Worm (Caenorhabditis elegans) whole organism, L1 larva: ENCODE measurements around the gene srd-38.

Experiments
- C16A3.4 ChIP-seq: fragments of 150-350 bp; optimal IDR thresholded peaks from 2 replicates; lab custom pipeline; 2014; ENCODE audit warnings: missing biosample characterization, missing genetic modification characterization
- aha-1 ChIP-seq: fragments of 150-350 bp; optimal IDR thresholded peaks from 2 replicates; lab custom pipeline; 2014; ENCODE audit warnings: missing biosample characterization, missing genetic modification characterization
- aly-2 ChIP-seq: fragments of 150-350 bp; optimal IDR thresholded peaks from 2 replicates; lab custom pipeline; 2014; ENCODE audit warnings: missing biosample characterization, missing genetic modification characterization
- ama-1 ChIP-seq: fragments of 150-350 bp; optimal IDR thresholded peaks from 2 replicates; lab custom pipeline; 2014
- ceh-8 ChIP-seq: fragments of 200-800 bp; sonication (Bioruptor generic); optimal IDR thresholded peaks from 2 replicates; lab custom pipeline; 2018; ENCODE audit warnings: mild to moderate bottlenecking, missing genetic modification characterization, moderate library complexity, missing compliant biosample characterization
- ceh-90 ChIP-seq: sonication (generic microtip); optimal IDR thresholded peaks from 2 replicates; lab custom pipeline; 2016; ENCODE audit warnings: missing genetic modification characterization, missing compliant biosample characterization
- dpl-1 ChIP-seq, 3 experiments: fragments of 150-350 bp in 2 of 3; sonication (generic microtip) in 1 of 3; optimal IDR thresholded peaks; 2 replicates each; lab custom pipeline; 2014 to 2017; ENCODE audit warnings: missing biosample characterization in 3 of 3, missing genetic modification characterization in 3 of 3, missing genetic modification reagents in 3 of 3
- dsc-1 ChIP-seq: sonication (generic microtip); optimal IDR thresholded peaks from 2 replicates; lab custom pipeline; 2016; ENCODE audit warnings: mild to moderate bottlenecking, missing genetic modification characterization, missing compliant biosample characterization
- efl-1 ChIP-seq, 4 experiments: fragments of 150-350 bp; optimal IDR thresholded peaks in 3 of 4; peaks in 1 of 4; 1 replicate in 1 of 4; 2 replicates in 3 of 4; lab custom pipeline; 2014; ENCODE audit warnings: missing biosample characterization in 2 of 4, missing genetic modification characterization in 2 of 4, missing genetic modification reagents in 2 of 4
- egl-13 ChIP-seq: sonication (generic microtip); optimal IDR thresholded peaks from 2 replicates; lab custom pipeline; 2016; ENCODE audit warnings: missing genotype, missing genetic modification reagents, missing genetic modification characterization, missing compliant biosample characterization
- fkh-10 ChIP-seq: sonication (generic microtip); optimal IDR thresholded peaks from 2 replicates; lab custom pipeline; 2017; ENCODE audit warnings: missing biosample characterization, missing genetic modification reagents, missing genetic modification characterization
- fkh-4 ChIP-seq: sonication (generic microtip); optimal IDR thresholded peaks from 2 replicates; lab custom pipeline; 2016; ENCODE audit warnings: missing compliant biosample characterization, missing genetic modification characterization, borderline replicate concordance
- fkh-8 ChIP-seq: sonication (generic microtip); optimal IDR thresholded peaks from 2 replicates; lab custom pipeline; 2016; ENCODE audit warnings: mild to moderate bottlenecking, missing genetic modification characterization, missing compliant biosample characterization
- fos-1 ChIP-seq: fragments of 150-350 bp; optimal IDR thresholded peaks from 2 replicates; lab custom pipeline; 2014; ENCODE audit warnings: missing biosample characterization, missing genetic modification characterization
- grh-1 ChIP-seq: fragments of 200-800 bp; sonication (Bioruptor generic); IDR thresholded peaks from 2 replicates; pipeline ENCODE4 v1.3.6; 2022; ENCODE audit warnings: missing genetic modification reagents, missing genetic modification characterization, missing compliant biosample characterization
- hpl-2 ChIP-seq: fragments of 150-350 bp; optimal IDR thresholded peaks from 2 replicates; lab custom pipeline; 2014; ENCODE audit warnings: missing biosample characterization, missing genetic modification reagents, missing genetic modification characterization
- irx-1 ChIP-seq: sonication (generic microtip); optimal IDR thresholded peaks from 2 replicates; lab custom pipeline; 2016; ENCODE audit warnings: missing genetic modification characterization, missing compliant biosample characterization
- jun-1 ChIP-seq: fragments of 150-350 bp; optimal IDR thresholded peaks from 2 replicates; lab custom pipeline; 2014; ENCODE audit warnings: missing biosample characterization, missing genetic modification reagents, missing genetic modification characterization
- lin-13 ChIP-seq: fragments of 150-350 bp; optimal IDR thresholded peaks from 2 replicates; lab custom pipeline; 2014; ENCODE audit warnings: missing biosample characterization, missing genetic modification reagents, missing genetic modification characterization
- mab-9 ChIP-seq: fragments of 200-800 bp; sonication (Bioruptor generic); IDR thresholded peaks from 2 replicates; pipeline ENCODE4 v1.3.6; 2022; ENCODE audit warnings: missing genetic modification reagents, missing genetic modification characterization, missing compliant biosample characterization
- mef-2 ChIP-seq: fragments of 150-350 bp; optimal IDR thresholded peaks from 2 replicates; lab custom pipeline; 2014; ENCODE audit warnings: missing biosample characterization, missing genetic modification characterization
- mep-1 ChIP-seq: fragments of 150-350 bp; optimal IDR thresholded peaks from 2 replicates; lab custom pipeline; 2014; ENCODE audit warnings: missing biosample characterization, missing genetic modification characterization
- nhr-11 ChIP-seq: fragments of 150-350 bp; optimal IDR thresholded peaks from 2 replicates; lab custom pipeline; 2014; ENCODE audit warnings: missing biosample characterization, missing genetic modification characterization
- nhr-19 ChIP-seq: fragments of 200-800 bp; sonication (Bioruptor generic); conservative IDR thresholded peaks from 2 replicates; pipeline ENCODE4 v1.3.6; 2022; ENCODE audit warnings: missing genetic modification characterization, missing compliant biosample characterization
- nhr-28 ChIP-seq: fragments of 150-350 bp; optimal IDR thresholded peaks from 2 replicates; lab custom pipeline; 2014; ENCODE audit warnings: missing biosample characterization, missing genetic modification characterization
- nhr-71 ChIP-seq: sonication (generic microtip); optimal IDR thresholded peaks from 2 replicates; lab custom pipeline; 2016; ENCODE audit warnings: mild to moderate bottlenecking, missing genetic modification characterization, moderate library complexity, missing compliant biosample characterization
- nhr-76 ChIP-seq: sonication (generic microtip); optimal IDR thresholded peaks from 2 replicates; lab custom pipeline; 2017; ENCODE audit warnings: missing biosample characterization, missing genetic modification characterization
- nhr-84 ChIP-seq: sonication (generic microtip); optimal IDR thresholded peaks from 2 replicates; lab custom pipeline; 2017; ENCODE audit warnings: missing biosample characterization, missing genetic modification characterization
- pag-3 ChIP-seq: sonication (generic microtip); optimal IDR thresholded peaks from 2 replicates; lab custom pipeline; 2017; ENCODE audit warnings: missing genetic modification characterization, mild to moderate bottlenecking, missing compliant biosample characterization, antibody characterized with exemption, borderline replicate concordance; ENCODE audit not compliant: insufficient read depth
- skn-1 ChIP-seq: fragments of 150-350 bp; optimal IDR thresholded peaks from 2 replicates; lab custom pipeline; 2014; ENCODE audit warnings: missing biosample characterization, missing genetic modification characterization
- snpc-4 ChIP-seq: fragments of 150-350 bp; optimal IDR thresholded peaks from 2 replicates; lab custom pipeline; 2014; ENCODE audit warnings: missing biosample characterization, missing genetic modification characterization
- sptf-1 ChIP-seq: fragments of 150-350 bp; optimal IDR thresholded peaks from 2 replicates; lab custom pipeline; 2014; ENCODE audit warnings: missing biosample characterization, missing genetic modification characterization
- sup-37 ChIP-seq: fragments of 200-800 bp; sonication (Bioruptor generic); optimal IDR thresholded peaks from 2 replicates; lab custom pipeline; 2018; ENCODE audit warnings: mild to moderate bottlenecking, missing genetic modification characterization, missing compliant biosample characterization
- swsn-7 ChIP-seq: sonication (generic microtip); optimal IDR thresholded peaks from 2 replicates; lab custom pipeline; 2016; ENCODE audit warnings: missing genetic modification characterization, missing compliant biosample characterization
- tlp-1 ChIP-seq: fragments of 150-350 bp; optimal IDR thresholded peaks from 2 replicates; lab custom pipeline; 2014; ENCODE audit warnings: missing biosample characterization, missing genetic modification characterization
- unc-62 ChIP-seq: fragments of 150-350 bp; optimal IDR thresholded peaks from 2 replicates; lab custom pipeline; 2014; ENCODE audit warnings: missing biosample characterization, missing genetic modification reagents, missing genetic modification characterization
- unc-86 ChIP-seq: sonication (generic microtip); optimal IDR thresholded peaks from 2 replicates; lab custom pipeline; 2016; ENCODE audit warnings: missing genetic modification characterization, missing compliant biosample characterization
- unc-98 ChIP-seq: fragments of 200-800 bp; sonication (Bioruptor generic); IDR thresholded peaks from 2 replicates; pipeline ENCODE4 v1.3.6; 2022; ENCODE audit warnings: missing genetic modification characterization, missing compliant biosample characterization
- zip-4 ChIP-seq: fragments of 200-800 bp; sonication (Bioruptor generic); optimal IDR thresholded peaks from 2 replicates; lab custom pipeline; 2018; ENCODE audit warnings: mild to moderate bottlenecking, missing genetic modification characterization, moderate library complexity, missing compliant biosample characterization

The srd-38 gene

ce11 chrX:13284091-13284490 lies 7.5 kb upstream of the srd-38 start, which contains the start of gene cyp-14A4:
TSS of gene cyp-14A4 (minus strand) at chrX:13284197.
- TF ChIP-seq lin-13 (no peak), mab-9 (GFP tag; lab: Robert Waterston, UW) (no peak), skn-1 (tag; lab: Kevin White, UChicago) (no peak)

- TF ChIP-seq zip-4 (GFP tag; lab: Kevin White, UChicago) (no peak), ceh-8 (no peak), efl-1 (optimal IDR thresholded peaks at IDR 0.05; lab: Kevin White, UChicago) (no peak), efl-1 (GFP tag; optimal IDR thresholded peaks at IDR 0.05 in 1 of 2; lab: Kevin White, UChicago) (no peak), aha-1 (tag; lab: Kevin White, UChicago) (no peak), hpl-2 (no peak), ceh-90 (tag; lab: Kevin White, UChicago) (no peak), nhr-71 (tag; lab: Kevin White, UChicago) (no peak), mep-1 (tag; lab: Kevin White, UChicago) (no peak), sptf-1 (tag; lab: Kevin White, UChicago) (no peak), unc-98 (no peak), fos-1 (tag; lab: Kevin White, UChicago) (no peak), egl-13 (tag; lab: Kevin White, UChicago) (no peak), fkh-10 (GFP tag; lab: Kevin White, UChicago) (no peak), nhr-11 (tag; lab: Kevin White, UChicago) (no peak)
These were observed 7.0 kb upstream of the srd-38 start for ce11 chrX:13284618-13285017.

ce11 chrX:13286533-13286932 lies 5.1 kb upstream of the srd-38 start, which contains the start of gene R04D3.2:
TSS of gene R04D3.2 (minus strand) at chrX:13286633.
- no peak for TF ChIP-seq irx-1
- TF ChIP-seq dsc-1 (tag; lab: Kevin White, UChicago): no peak
- no peak for TF ChIP-seq grh-1 (GFP tag; lab: Robert Waterston, UW)

ce11 chrX:13288715-13289114 lies 2.9 kb upstream of the srd-38 start, which contains the start of gene R04D3.4:
TSS of gene R04D3.4 (minus strand) at chrX:13288815.
- TF ChIP-seq snpc-4 (tag; lab: Kevin White, UChicago): no peak
- no peak for TF ChIP-seq mep-1 (tag; lab: Kevin White, UChicago)
- no peak for TF ChIP-seq fkh-8 (tag; lab: Kevin White, UChicago)
- no peak for TF ChIP-seq mef-2 (tag; lab: Kevin White, UChicago)
- no peak for TF ChIP-seq jun-1 (tag; lab: Kevin White, UChicago)
- no peak for TF ChIP-seq unc-62 (GFP tag; lab: Kevin White, UChicago)
- no peak for TF ChIP-seq fkh-4 (tag; lab: Kevin White, UChicago)
- no peak for TF ChIP-seq ama-1 (lab: Kevin White, UChicago)
- no peak for TF ChIP-seq dpl-1 (GFP tag; optimal IDR thresholded peaks at IDR 0.05; lab: Kevin White, UChicago)
- no peak for TF ChIP-seq skn-1 (tag; lab: Kevin White, UChicago)
- TF ChIP-seq hpl-2: no peak
- TF ChIP-seq, all 84 proteins: peak for 0

ce11 chrX:13290531-13290930 lies 1.1 kb upstream of the srd-38 start, which contains the start of gene R04D3.3:
TSS of gene R04D3.3 (minus strand) at chrX:13290631.
- no peak for TF ChIP-seq nhr-71 (tag; lab: Kevin White, UChicago)
- TF ChIP-seq nhr-19 (GFP tag; lab: Robert Waterston, UW): no peak
- no peak for TF ChIP-seq unc-86
- no peak for TF ChIP-seq sup-37 (GFP tag; lab: Kevin White, UChicago)
- TF ChIP-seq C16A3.4 (tag; lab: Kevin White, UChicago): no peak
- TF ChIP-seq egl-13 (tag; lab: Kevin White, UChicago): no peak
- no peak for TF ChIP-seq pag-3 (tag; lab: Kevin White, UChicago)
- TF ChIP-seq dpl-1 (GFP tag; optimal IDR thresholded peaks at IDR 0.05; lab: Kevin White, UChicago): no peak
- TF ChIP-seq aly-2 (tag; lab: Kevin White, UChicago): no peak
- no peak for TF ChIP-seq fkh-4 (tag; lab: Kevin White, UChicago)
- TF ChIP-seq swsn-7 (tag; lab: Kevin White, UChicago): no peak
- no peak for TF ChIP-seq nhr-28
- no peak for TF ChIP-seq dsc-1 (tag; lab: Kevin White, UChicago)
- TF ChIP-seq nhr-76 (tag; lab: Kevin White, UChicago): no peak
- no peak for TF ChIP-seq sptf-1 (tag; lab: Kevin White, UChicago)
- no peak for TF ChIP-seq tlp-1 (tag; lab: Kevin White, UChicago)
- no peak for TF ChIP-seq ama-1 (lab: Kevin White, UChicago)
- TF ChIP-seq nhr-84 (tag; lab: Kevin White, UChicago): no peak
